Worm (Caenorhabditis elegans): ENCODE measurements around the gene C01C10.2.

DNA sequence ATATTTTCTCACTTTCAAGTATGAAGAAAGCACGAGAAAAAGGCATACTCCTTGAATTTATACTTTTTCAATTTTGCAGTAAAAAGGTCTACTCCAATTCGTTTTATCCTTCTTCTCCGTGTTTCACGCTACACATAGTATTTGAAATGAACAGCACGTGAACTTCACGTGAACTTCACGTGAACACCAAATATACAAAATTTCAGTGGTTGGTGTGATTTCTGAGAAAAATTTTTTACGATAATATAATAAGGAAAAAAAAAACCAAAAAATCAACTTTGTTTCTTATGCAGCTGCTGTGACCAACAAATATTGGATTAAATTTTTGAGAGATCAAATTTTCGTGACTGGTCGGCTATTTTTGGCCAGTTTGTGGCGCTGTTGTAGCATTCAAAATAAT, 8.6 kb upstream of the C01C10.2 start:
- TF ChIP-seq ama-1 (optimal IDR thresholded peaks at IDR 0.05): no peak
- TF ChIP-seq ceh-16 (tag; optimal IDR thresholded peaks at IDR 0.05): no peak
- TF ChIP-seq nhr-25 (tag; optimal IDR thresholded peaks at IDR 0.05): no peak
- TF ChIP-seq nhr-28 (tag; optimal IDR thresholded peaks at IDR 0.05): no peak
- no peak for TF ChIP-seq nhr-11 (tag; optimal IDR thresholded peaks at IDR 0.05)
- no peak for TF ChIP-seq unc-62 (GFP tag; optimal IDR thresholded peaks at IDR 0.05)

All from whole organism, L3 larva.